Worm (Caenorhabditis elegans) whole organism, late embryonic: ENCODE results near the gene lgc-16.

Experiments
- C38D4.7 ChIP-seq: fragments of 200-800 bp; sonication (Bioruptor generic); optimal IDR thresholded peaks from 2 replicates; lab custom pipeline; 2018; ENCODE audit warnings: mild to moderate bottlenecking, missing genetic modification characterization, moderate library complexity, missing compliant biosample characterization
- F13H6.1 ChIP-seq: sonication (generic microtip); optimal IDR thresholded peaks from 2 replicates; lab custom pipeline; 2016; ENCODE audit warnings: missing genetic modification characterization, missing compliant biosample characterization
- K09A11.1 ChIP-seq: sonication (generic microtip); optimal IDR thresholded peaks from 2 replicates; lab custom pipeline; 2017; ENCODE audit warnings: antibody characterized with exemption, mild to moderate bottlenecking, missing genetic modification characterization, missing compliant biosample characterization; ENCODE audit not compliant: insufficient read depth
- Y22D7AL.16 ChIP-seq: sonication (generic microtip); optimal IDR thresholded peaks from 2 replicates; lab custom pipeline; 2016; ENCODE audit warnings: missing genetic modification characterization, missing compliant biosample characterization
- ceh-14 ChIP-seq: sonication (generic microtip); optimal IDR thresholded peaks from 2 replicates; lab custom pipeline; 2016; ENCODE audit warnings: missing genotype, missing genetic modification characterization, missing compliant biosample characterization
- ceh-18 ChIP-seq: sonication (generic microtip); optimal IDR thresholded peaks from 2 replicates; lab custom pipeline; 2016; ENCODE audit warnings: missing genetic modification characterization, missing compliant biosample characterization
- ceh-2 ChIP-seq: sonication (generic microtip); optimal IDR thresholded peaks from 2 replicates; lab custom pipeline; 2016; ENCODE audit warnings: missing genotype, missing genetic modification characterization, missing compliant biosample characterization
- ceh-30 ChIP-seq: fragments of 150-350 bp; optimal IDR thresholded peaks from 2 replicates; lab custom pipeline; 2014; ENCODE audit warnings: missing biosample characterization, missing genetic modification characterization
- ceh-6 ChIP-seq: fragments of 200-800 bp; sonication (Bioruptor generic); optimal IDR thresholded peaks from 2 replicates; lab custom pipeline; 2018; ENCODE audit warnings: mild to moderate bottlenecking, missing genetic modification characterization, missing compliant biosample characterization
- dmd-4 ChIP-seq: sonication (generic microtip); optimal IDR thresholded peaks from 2 replicates; lab custom pipeline; 2016; ENCODE audit warnings: borderline replicate concordance, missing genetic modification characterization, missing compliant biosample characterization
- elt-2 ChIP-seq: sonication (generic microtip); optimal IDR thresholded peaks from 2 replicates; lab custom pipeline; 2016; ENCODE audit warnings: missing genetic modification reagents, missing genetic modification characterization, missing compliant biosample characterization
- elt-4 ChIP-seq: sonication (generic microtip); optimal IDR thresholded peaks from 2 replicates; lab custom pipeline; 2016; ENCODE audit warnings: missing genetic modification characterization, missing compliant biosample characterization
- ets-4 ChIP-seq: sonication (generic microtip); optimal IDR thresholded peaks from 2 replicates; lab custom pipeline; 2016; ENCODE audit warnings: missing genetic modification characterization, missing compliant biosample characterization
- eyg-1 ChIP-seq: sonication (generic microtip); optimal IDR thresholded peaks from 2 replicates; lab custom pipeline; 2016; ENCODE audit warnings: missing genotype, missing genetic modification characterization, missing compliant biosample characterization
- gmeb-2 ChIP-seq: sonication (generic microtip); optimal IDR thresholded peaks from 2 replicates; lab custom pipeline; 2016; ENCODE audit warnings: missing genetic modification characterization, inconsistent platforms, missing compliant biosample characterization
- hlh-13 ChIP-seq: fragments of 200-800 bp; sonication (Bioruptor generic); optimal IDR thresholded peaks from 2 replicates; lab custom pipeline; 2018; ENCODE audit warnings: mild to moderate bottlenecking, missing genetic modification characterization, missing compliant biosample characterization
- madf-2 ChIP-seq: sonication (generic microtip); optimal IDR thresholded peaks from 2 replicates; lab custom pipeline; 2017; ENCODE audit warnings: missing genetic modification characterization, missing compliant biosample characterization
- mec-3 ChIP-seq: sonication (generic microtip); optimal IDR thresholded peaks from 2 replicates; lab custom pipeline; 2016; ENCODE audit warnings: borderline replicate concordance, missing genetic modification characterization, missing compliant biosample characterization
- nfya-1 ChIP-seq: sonication (generic microtip); optimal IDR thresholded peaks from 2 replicates; lab custom pipeline; 2017; ENCODE audit warnings: missing genetic modification characterization, mild to moderate bottlenecking, missing compliant biosample characterization, antibody characterized with exemption, moderate library complexity
- nhr-11 ChIP-seq: fragments of 150-350 bp; optimal IDR thresholded peaks from 2 replicates; lab custom pipeline; 2014; ENCODE audit warnings: missing biosample characterization, missing genetic modification characterization
- odd-2 ChIP-seq: sonication (generic microtip); optimal IDR thresholded peaks from 2 replicates; lab custom pipeline; 2017; ENCODE audit warnings: antibody characterized with exemption, mild to moderate bottlenecking, missing genetic modification characterization, missing compliant biosample characterization
- pag-3 ChIP-seq: sonication (generic microtip); optimal IDR thresholded peaks from 2 replicates; lab custom pipeline; 2016; ENCODE audit warnings: missing compliant biosample characterization, missing genetic modification characterization, borderline replicate concordance
- pha-4 ChIP-seq: fragments of 150-350 bp; optimal IDR thresholded peaks from 2 replicates; lab custom pipeline; 2018; ENCODE audit warnings: missing biosample characterization, missing genetic modification reagents, missing genetic modification characterization
- ref-2 ChIP-seq: sonication (generic microtip); optimal IDR thresholded peaks from 2 replicates; lab custom pipeline; 2016; ENCODE audit warnings: missing genetic modification characterization, missing compliant biosample characterization
- rnt-1 ChIP-seq: sonication (generic microtip); optimal IDR thresholded peaks from 2 replicates; lab custom pipeline; 2016; ENCODE audit warnings: missing genetic modification characterization, missing compliant biosample characterization
- sox-2 ChIP-seq: fragments of 200-800 bp; sonication (Bioruptor generic); IDR thresholded peaks from 2 replicates; pipeline ENCODE4 v1.3.6; 2022; ENCODE audit warnings: missing genetic modification reagents, missing genetic modification characterization, missing compliant biosample characterization
- sox-4 ChIP-seq: sonication (generic microtip); optimal IDR thresholded peaks from 2 replicates; lab custom pipeline; 2017; ENCODE audit warnings: mild to moderate bottlenecking, missing genetic modification characterization, inconsistent platforms, missing compliant biosample characterization
- tbx-2 ChIP-seq: sonication (generic microtip); optimal IDR thresholded peaks from 2 replicates; lab custom pipeline; 2016; ENCODE audit warnings: missing genetic modification characterization, missing compliant biosample characterization
- ttx-3 ChIP-seq: sonication (generic microtip); optimal IDR thresholded peaks from 2 replicates; lab custom pipeline; 2016; ENCODE audit warnings: missing genetic modification reagents, missing genetic modification characterization, missing compliant biosample characterization
- unc-55 ChIP-seq: sonication (generic microtip); optimal IDR thresholded peaks from 2 replicates; lab custom pipeline; 2017; ENCODE audit warnings: missing biosample characterization, missing genetic modification reagents, missing genetic modification characterization
- ztf-16 ChIP-seq: sonication (generic microtip); optimal IDR thresholded peaks from 2 replicates; lab custom pipeline; 2017; ENCODE audit warnings: missing genetic modification characterization, missing compliant biosample characterization

lgc-16 gene

DNA sequence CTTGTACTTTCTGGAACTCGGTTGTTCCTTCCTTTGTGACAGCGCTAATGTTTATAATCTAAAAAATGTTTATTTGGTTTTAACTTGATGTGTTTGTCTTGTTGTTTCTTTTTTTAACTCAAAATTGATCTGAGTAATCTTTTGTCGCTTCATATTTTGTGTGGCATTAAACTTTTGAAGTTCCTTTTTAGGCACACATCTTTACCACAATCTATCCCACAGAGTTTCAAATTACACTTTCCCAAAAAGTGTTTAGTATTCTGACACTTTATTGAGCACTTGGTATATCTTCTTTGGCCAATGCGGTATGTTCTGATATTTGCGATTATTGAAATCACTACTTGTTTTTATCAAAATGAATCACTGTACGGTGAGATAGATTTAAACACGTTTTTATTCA lies 6.9 kb downstream of the lgc-16 start, which contains the start of gene lgc-18:
TSS of gene lgc-18 (plus strand) at position 301 of the 400 bp plus-strand sequence.
- no peak for TF ChIP-seq madf-2 (tag; lab: Kevin White, UChicago)
- TF ChIP-seq sox-2 (GFP tag; lab: Robert Waterston, UW): no peak
- no peak for TF ChIP-seq F13H6.1 (tag; lab: Kevin White, UChicago)
- no peak for TF ChIP-seq mec-3 (tag; lab: Kevin White, UChicago)
- TF ChIP-seq K09A11.1: no peak
- no peak for TF ChIP-seq nhr-11 (tag; lab: Kevin White, UChicago)

DNA sequence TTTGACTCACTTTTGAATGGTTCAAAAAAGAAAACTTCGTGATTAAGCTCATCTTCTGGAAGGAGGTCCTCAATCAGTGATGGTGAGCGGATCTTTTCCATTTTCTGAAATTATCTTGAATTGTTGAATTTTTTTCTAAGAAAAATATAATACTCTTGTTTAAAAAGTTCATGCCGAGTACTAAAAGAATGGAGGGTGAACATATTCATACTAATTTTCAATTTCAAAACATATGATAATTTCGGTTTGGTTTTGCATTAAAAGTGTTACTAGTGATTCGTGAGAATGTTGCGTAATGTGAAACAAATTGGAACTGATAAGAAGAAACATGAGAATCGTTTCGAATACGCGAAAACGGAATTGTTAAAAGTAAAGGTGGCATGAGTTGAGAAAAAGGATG lies 22.6 kb downstream of the lgc-16 start, which contains the start of gene lyst-1:
TSS of gene lyst-1 (minus strand) at position 101 of the 400 bp plus-strand sequence.
- TF ChIP-seq nfya-1 (tag; lab: Kevin White, UChicago) (no peak), ceh-30 (tag; lab: Kevin White, UChicago) (no peak), hlh-13 (GFP tag; lab: Kevin White, UChicago) (no peak), sox-4 (tag; lab: Kevin White, UChicago) (no peak), ceh-6 (GFP tag; lab: Kevin White, UChicago) (no peak), tbx-2 (tag; lab: Kevin White, UChicago) (no peak), ztf-16 (tag; lab: Kevin White, UChicago) (no peak), Y22D7AL.16 (no peak), pag-3 (tag; lab: Kevin White, UChicago) (no peak), gmeb-2 (no peak), eyg-1 (tag; lab: Kevin White, UChicago) (no peak), ref-2 (tag; lab: Kevin White, UChicago) (no peak), sox-2 (GFP tag; lab: Robert Waterston, UW) (no peak), odd-2 (tag; lab: Kevin White, UChicago) (no peak)

DNA sequence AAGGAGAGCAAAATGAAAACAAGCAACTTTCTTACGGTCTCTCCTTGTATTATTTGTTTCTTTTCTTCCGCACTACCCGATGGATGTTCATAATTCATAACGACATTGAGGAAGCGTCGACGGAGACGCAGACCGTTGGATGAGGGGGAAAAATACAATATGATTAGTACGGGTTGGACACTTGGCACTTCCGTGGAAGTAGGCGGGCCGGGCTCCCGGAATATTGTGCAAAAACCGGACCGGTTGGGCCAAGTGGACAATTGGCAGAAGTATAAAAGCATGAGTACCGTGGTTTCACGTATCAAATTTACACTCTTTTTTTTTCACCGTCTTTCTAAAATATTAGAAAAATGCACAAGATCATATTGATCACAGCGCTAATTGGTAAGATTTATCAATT lies 24.1 kb downstream of the lgc-16 start, which contains the start of gene M153.3:
TSS of gene M153.3 (plus strand) at position 301 of the 400 bp plus-strand sequence.
- TF ChIP-seq ets-4 (tag; lab: Kevin White, UChicago) (peak; percentile 36), K09A11.1 (no peak)
- TF ChIP-seq, all 69 proteins: peak for 1

DNA sequence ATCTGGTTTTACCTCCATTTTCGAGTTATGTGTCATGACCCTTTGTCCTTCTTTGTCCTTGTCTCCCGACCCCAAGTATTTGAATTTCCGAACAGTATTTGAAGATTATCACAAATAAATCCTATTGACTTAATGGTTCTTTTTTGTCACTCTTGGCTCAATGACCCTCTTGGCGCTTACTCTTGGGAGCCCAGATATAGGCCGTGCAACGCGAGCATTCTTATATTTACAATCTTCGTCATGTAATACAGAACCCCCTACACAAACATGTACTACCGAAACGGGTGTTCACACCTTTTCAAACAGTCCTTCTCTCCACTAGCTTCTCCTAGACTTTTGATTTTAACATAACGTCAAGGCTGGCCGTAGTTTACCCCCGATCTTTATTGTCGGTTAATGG lies 25.3 kb downstream of the lgc-16 start, which contains the start of gene M153.5:
TSS of gene M153.5 (plus strand) at position 301 of the 400 bp plus-strand sequence.
- no peak for TF ChIP-seq pha-4 (tag; lab: Kevin White, UChicago)

DNA sequence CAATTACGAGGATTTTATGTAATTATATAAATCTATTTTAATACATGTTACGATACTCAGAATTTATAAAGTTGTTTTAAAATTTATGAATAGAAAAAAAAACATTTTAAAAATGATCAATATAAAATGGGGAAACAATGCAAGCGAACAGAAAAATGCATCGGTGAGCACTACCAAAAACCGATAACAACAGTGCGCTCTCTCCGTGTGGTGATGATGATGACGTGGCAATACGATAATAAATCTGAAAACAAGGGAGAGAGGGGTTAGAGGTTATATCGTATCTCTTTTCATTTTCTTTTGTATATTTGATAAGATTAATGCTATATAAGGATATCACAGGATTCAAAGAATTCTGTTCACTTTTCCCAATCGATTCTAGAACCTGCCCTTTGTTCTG lies 27.5 kb downstream of the lgc-16 start:
- TF ChIP-seq nhr-11 (tag; lab: Kevin White, UChicago): no peak
- no peak for TF ChIP-seq K09A11.1
- TF ChIP-seq ceh-18 (tag; lab: Kevin White, UChicago): no peak
- TF ChIP-seq ttx-3 (tag; lab: Kevin White, UChicago): no peak

DNA sequence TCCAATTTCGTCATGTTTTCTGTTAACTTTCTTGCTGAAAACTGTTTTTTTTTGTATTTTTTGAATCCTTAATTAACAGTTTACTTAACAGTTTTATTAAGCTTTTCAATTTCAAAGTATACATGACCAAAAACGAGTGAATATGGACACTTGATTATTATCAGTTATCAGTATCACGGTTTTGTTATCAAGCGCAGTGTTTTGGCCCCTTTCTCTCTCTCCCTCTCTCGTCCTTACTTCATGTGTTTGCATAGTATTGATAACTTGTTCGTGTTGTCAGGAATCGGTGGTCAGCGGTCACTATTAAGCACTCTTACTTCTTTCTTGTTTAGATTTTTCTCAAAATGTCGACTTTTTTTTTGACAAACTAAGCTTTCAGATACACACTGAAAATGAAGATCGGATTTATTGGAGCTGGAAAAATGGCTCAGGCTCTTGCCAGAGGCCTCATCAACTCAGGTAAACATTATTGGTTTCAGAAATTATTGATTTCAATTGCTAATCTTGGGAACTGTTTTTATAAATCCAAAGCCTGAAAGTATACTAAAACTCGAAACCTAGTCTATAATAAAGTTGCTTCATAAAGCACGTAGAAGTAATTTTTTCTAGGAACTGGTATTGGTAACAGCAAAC lies 28.1 kb downstream of the lgc-16 start, which contains the start of gene pycr-1:
TSS of gene pycr-1 (plus strand) at position 380 of the 633 bp plus-strand sequence.
- TF ChIP-seq C38D4.7 (GFP tag; lab: Kevin White, UChicago) (no peak), elt-2 (tag; lab: Kevin White, UChicago) (peak; percentile 73), unc-55 (GFP tag; lab: Kevin White, UChicago) (no peak), elt-4 (tag; lab: Kevin White, UChicago) (no peak), tbx-2 (tag; lab: Kevin White, UChicago) (no peak)
- TF ChIP-seq, all 69 proteins: peak for 1

DNA sequence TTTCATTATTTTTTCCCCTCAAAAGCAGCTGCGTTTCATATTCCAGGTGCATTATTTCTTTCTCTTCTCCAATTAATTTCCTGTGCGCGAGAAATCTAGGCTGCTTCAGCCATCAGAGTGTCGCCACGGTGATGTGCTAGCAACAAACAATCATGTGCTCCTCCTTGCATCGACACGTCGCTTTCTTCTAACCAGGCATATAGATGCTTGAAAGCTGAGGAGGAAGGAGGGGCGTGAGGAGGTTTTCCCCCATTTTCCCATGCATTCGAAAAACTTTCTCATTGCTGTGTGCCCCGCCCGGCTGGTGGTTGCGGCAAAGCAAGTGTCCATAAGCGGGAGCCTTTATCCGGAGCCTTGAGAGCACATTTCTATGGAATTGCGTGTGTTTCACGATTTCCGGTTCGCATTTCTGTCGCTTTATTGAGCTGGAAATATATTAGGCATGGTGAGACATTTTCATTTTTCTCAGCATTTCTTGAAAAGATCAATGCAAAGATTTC lies 31.2 kb downstream of the lgc-16 start, which contains the start of gene znf-474:
TSS of gene znf-474 (plus strand) at position 287 of the 500 bp plus-strand sequence.
- TF ChIP-seq ceh-30 (tag; lab: Kevin White, UChicago): no peak
- peak; percentile 6 for TF ChIP-seq ceh-14 (tag; lab: Kevin White, UChicago)
- TF ChIP-seq ceh-2: no peak
- no peak for TF ChIP-seq unc-55 (GFP tag; lab: Kevin White, UChicago)
- no peak for TF ChIP-seq rnt-1 (tag; lab: Kevin White, UChicago)
- no peak for TF ChIP-seq dmd-4 (tag; lab: Kevin White, UChicago)
